Worm (Caenorhabditis elegans) whole organism, young adult: Measurements from ENCODE around the gene oac-40.

ENCODE experiments used
- dpl-1 ChIP-seq: fragments of 150-350 bp; optimal IDR thresholded peaks from 2 replicates; lab custom pipeline; 2014; ENCODE audit warnings: missing biosample characterization, missing genetic modification reagents, missing genetic modification characterization
- nhr-179 ChIP-seq: sonication (generic microtip); optimal IDR thresholded peaks from 2 replicates; lab custom pipeline; 2016; ENCODE audit warnings: mild to moderate bottlenecking, missing genetic modification characterization, missing compliant biosample characterization
- sea-2 ChIP-seq: fragments of 200-800 bp; sonication (Bioruptor generic); IDR thresholded peaks from 2 replicates; pipeline ENCODE4 v1.3.6; 2022; ENCODE audit warnings: missing genetic modification characterization, missing compliant biosample characterization
- sptf-2 ChIP-seq: fragments of 200-800 bp; sonication (Bioruptor generic); optimal IDR thresholded peaks from 2 replicates; lab custom pipeline; 2018; ENCODE audit warnings: mild to moderate bottlenecking, missing genetic modification characterization, missing compliant biosample characterization

DNA sequence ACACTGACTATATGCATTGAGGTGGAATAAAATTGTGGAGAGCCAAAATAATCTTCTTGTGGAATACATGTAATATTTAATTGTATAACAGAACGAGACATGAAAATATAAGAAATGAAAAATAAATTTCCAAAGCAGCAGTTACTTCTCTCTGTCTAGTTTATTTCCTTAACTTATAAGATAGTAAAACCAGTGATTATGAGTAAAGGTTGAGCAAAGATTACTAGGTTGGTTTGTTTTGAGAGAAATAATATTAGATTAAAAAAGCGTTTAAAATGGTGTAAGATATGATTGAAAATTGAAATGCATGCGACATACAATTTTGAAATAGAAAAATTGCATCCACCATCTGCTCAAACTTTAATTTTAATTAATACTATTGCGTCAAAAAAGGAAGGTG, 2.8 kb upstream of the oac-40 start, which contains the start of gene srh-201:
- TF ChIP-seq nhr-179 (tag; lab: Kevin White, UChicago) (no peak), sea-2 (no peak), sptf-2 (GFP tag; lab: Kevin White, UChicago) (no peak), dpl-1 (GFP tag; lab: Kevin White, UChicago) (no peak)
